Worm (Caenorhabditis elegans) whole organism, L2 larva: ENCODE measurements around the gene acr-7.

ENCODE experiments used
- alr-1 ChIP-seq: fragments of 150-350 bp; optimal IDR thresholded peaks from 2 replicates; lab custom pipeline; 2014; ENCODE audit warnings: missing biosample characterization, missing genetic modification characterization
- aly-2 ChIP-seq: fragments of 150-350 bp; optimal IDR thresholded peaks from 2 replicates; lab custom pipeline; 2014; ENCODE audit warnings: missing biosample characterization, missing genetic modification characterization
- fos-1 ChIP-seq: fragments of 150-350 bp; optimal IDR thresholded peaks from 2 replicates; lab custom pipeline; 2014; ENCODE audit warnings: missing biosample characterization, missing genetic modification characterization
- gmeb-1 ChIP-seq: fragments of 150-350 bp; optimal IDR thresholded peaks from 2 replicates; lab custom pipeline; 2014; ENCODE audit warnings: missing biosample characterization, missing genetic modification characterization
- nhr-10 ChIP-seq: sonication (generic microtip); optimal IDR thresholded peaks from 2 replicates; lab custom pipeline; 2017; ENCODE audit warnings: missing biosample characterization, missing genetic modification characterization
- ztf-1 ChIP-seq: fragments of 200-800 bp; sonication (Bioruptor generic); conservative IDR thresholded peaks from 2 replicates; pipeline ENCODE4 v1.3.6; 2022; ENCODE audit warnings: missing genetic modification characterization, missing compliant biosample characterization

Gene acr-7

ce11 chrII:7801255-7801654, 48.3 kb downstream of the acr-7 start:
- TF ChIP-seq alr-1 (tag; lab: Kevin White, UChicago), result no peak
- TF ChIP-seq fos-1 (tag; lab: Kevin White, UChicago), result peak; percentile 17
- TF ChIP-seq nhr-10, result no peak
- TF ChIP-seq aly-2 (tag; lab: Kevin White, UChicago), result no peak
- TF ChIP-seq gmeb-1 (tag; lab: Kevin White, UChicago), result no peak
- TF ChIP-seq ztf-1 (GFP tag; lab: Robert Waterston, UW), result no peak
